Worm (Caenorhabditis elegans) whole organism, L3 larva: Measurements from ENCODE around the gene smcr-8.

Experiments
- ama-1 ChIP-seq: fragments of 150-350 bp; optimal IDR thresholded peaks from 2 replicates; lab custom pipeline; 2018
- ceh-16 ChIP-seq: sonication (generic microtip); optimal IDR thresholded peaks from 2 replicates; lab custom pipeline; 2017; ENCODE audit warnings: missing biosample characterization, missing genetic modification characterization
- egl-27 ChIP-seq: sonication (generic microtip); optimal IDR thresholded peaks from 4 replicates; lab custom pipeline; 2017; ENCODE audit warnings: missing biosample characterization, missing genetic modification reagents, missing genetic modification characterization
- elt-3 ChIP-seq, 3 experiments: fragments of 150-350 bp in 1 of 3; sonication (generic microtip) in 2 of 3; optimal IDR thresholded peaks; 2 replicates in 2 of 3; 4 replicates in 1 of 3; lab custom pipeline; 2014 to 2017; ENCODE audit warnings: missing biosample characterization in 3 of 3, missing genetic modification characterization in 3 of 3
- fos-1 ChIP-seq: fragments of 150-350 bp; optimal IDR thresholded peaks from 2 replicates; lab custom pipeline; 2014; ENCODE audit warnings: missing biosample characterization, missing genetic modification characterization
- lin-15B ChIP-seq: fragments of 150-350 bp; optimal IDR thresholded peaks from 2 replicates; lab custom pipeline; 2014; ENCODE audit warnings: missing biosample characterization, missing genetic modification characterization
- nhr-11 ChIP-seq: fragments of 150-350 bp; optimal IDR thresholded peaks from 2 replicates; lab custom pipeline; 2014; ENCODE audit warnings: missing biosample characterization, missing genetic modification characterization
- nhr-23 ChIP-seq: fragments of 150-350 bp; optimal IDR thresholded peaks from 2 replicates; lab custom pipeline; 2014; ENCODE audit warnings: missing biosample characterization, missing genetic modification reagents, missing genetic modification characterization
- nhr-237 ChIP-seq: fragments of 150-350 bp; optimal IDR thresholded peaks from 2 replicates; lab custom pipeline; 2014; ENCODE audit warnings: missing biosample characterization, missing genetic modification characterization
- nhr-25 ChIP-seq: sonication (generic microtip); optimal IDR thresholded peaks from 2 replicates; lab custom pipeline; 2017; ENCODE audit warnings: missing biosample characterization, missing genetic modification characterization
- skn-1 ChIP-seq: fragments of 150-350 bp; optimal IDR thresholded peaks from 2 replicates; lab custom pipeline; 2014; ENCODE audit warnings: missing biosample characterization, missing genetic modification characterization
- tbx-2 ChIP-seq: sonication (generic microtip); optimal IDR thresholded peaks from 2 replicates; lab custom pipeline; 2016; ENCODE audit warnings: mild to moderate bottlenecking, missing genetic modification characterization, missing compliant biosample characterization

DNA sequence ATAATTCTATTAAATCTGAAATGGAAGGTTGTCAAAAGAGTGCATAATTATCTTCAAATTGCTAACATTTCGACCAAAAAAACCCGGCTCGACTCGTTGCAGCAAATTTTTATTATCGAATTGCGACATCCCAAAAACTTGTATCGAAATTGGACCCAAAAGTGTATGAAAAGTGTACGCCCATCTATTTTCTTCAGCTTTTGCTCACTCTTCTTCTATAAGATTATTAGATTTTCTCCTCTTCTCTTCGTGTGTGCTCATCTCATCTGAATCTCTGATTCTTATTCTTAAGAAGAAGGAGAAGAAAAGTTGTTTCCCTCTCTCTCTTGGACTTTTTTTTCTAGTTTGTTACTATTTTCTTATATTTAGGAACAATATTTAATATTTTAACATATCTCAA is 31.9 kb upstream of the smcr-8 start:
- no peak for TF ChIP-seq ceh-16 (tag; lab: Kevin White, UChicago)
- TF ChIP-seq egl-27 (tag; lab: Kevin White, UChicago), result no peak
- no peak for TF ChIP-seq nhr-25 (tag; lab: Kevin White, UChicago)
- no peak for TF ChIP-seq elt-3 (tag; optimal IDR thresholded peaks at IDR 0.05; lab: Kevin White, UChicago)
- TF ChIP-seq ama-1, result no peak
- no peak for TF ChIP-seq lin-15B
- no peak for TF ChIP-seq nhr-23
- no peak for TF ChIP-seq skn-1
- TF ChIP-seq nhr-237 (tag; lab: Kevin White, UChicago), result no peak
- TF ChIP-seq nhr-11, result no peak
- TF ChIP-seq tbx-2 (tag; lab: Kevin White, UChicago), result no peak
- TF ChIP-seq fos-1 (tag; lab: Kevin White, UChicago), result no peak
